Worm (Caenorhabditis elegans): ENCODE results near the gene srv-14.

- TF ChIP-seq ceh-9 (tag; optimal IDR thresholded peaks at IDR 0.05) (no peak), ama-1 (optimal IDR thresholded peaks at IDR 0.05) (no peak), zip-5 (tag; optimal IDR thresholded peaks at IDR 0.05) (no peak), pag-3 (tag; optimal IDR thresholded peaks at IDR 0.05; ENCODE audit: borderline replicate concordance) (no peak), pha-4 (tag; optimal IDR thresholded peaks at IDR 0.05) (no peak), pha-2 (tag; optimal IDR thresholded peaks at IDR 0.05) (no peak), dve-1 (tag; optimal IDR thresholded peaks at IDR 0.05) (no peak), fkh-6 (tag; optimal IDR thresholded peaks at IDR 0.05) (no peak)
These were observed 37.8 kb upstream of the srv-14 start for ce11 chrIV:15931833-15932232.

Data from whole organism, late embryonic.